Worm (Caenorhabditis elegans) whole organism, young adult: ENCODE results near the gene C27D9.1.

ENCODE experiments used
- D2030.7 ChIP-seq: fragments of 200-800 bp; sonication (Bioruptor generic); IDR thresholded peaks from 2 replicates; pipeline ENCODE4 v1.3.6; 2022; ENCODE audit warnings: missing genetic modification reagents, missing genetic modification characterization, missing compliant biosample characterization
- F33H1.4 ChIP-seq: fragments of 200-800 bp; sonication (Bioruptor generic); IDR thresholded peaks from 2 replicates; pipeline ENCODE4 v1.3.6; 2022; ENCODE audit warnings: missing genetic modification reagents, missing genetic modification characterization, missing compliant biosample characterization
- F39B2.1 ChIP-seq: fragments of 200-800 bp; sonication (Bioruptor generic); IDR thresholded peaks from 2 replicates; pipeline ENCODE4 v1.3.6; 2022; ENCODE audit warnings: missing genetic modification reagents, missing genetic modification characterization, missing compliant biosample characterization
- F57A8.1 ChIP-seq: fragments of 200-800 bp; sonication (Bioruptor generic); optimal IDR thresholded peaks from 2 replicates; lab custom pipeline; 2018; ENCODE audit warnings: mild to moderate bottlenecking, missing genetic modification characterization, moderate library complexity, missing compliant biosample characterization
- Y53G8AR.9 ChIP-seq: fragments of 200-800 bp; sonication (Bioruptor generic); conservative IDR thresholded peaks from 2 replicates; pipeline ENCODE4 v1.3.6; 2022; ENCODE audit warnings: missing genetic modification reagents, missing genetic modification characterization, missing compliant biosample characterization
- Y56A3A.18 ChIP-seq: fragments of 200-800 bp; sonication (Bioruptor generic); IDR thresholded peaks from 2 replicates; pipeline ENCODE4 v1.3.6; 2022; ENCODE audit warnings: missing genetic modification reagents, missing genetic modification characterization, missing compliant biosample characterization
- akir-1 ChIP-seq: fragments of 200-800 bp; sonication (Bioruptor generic); optimal IDR thresholded peaks from 2 replicates; lab custom pipeline; 2018; ENCODE audit warnings: mild to moderate bottlenecking, missing genetic modification characterization, moderate library complexity, missing compliant biosample characterization
- ama-1 ChIP-seq, 3 experiments: fragments of 150-350 bp in 1 of 3; sonication (generic microtip) in 2 of 3; optimal IDR thresholded peaks; 2 replicates each; lab custom pipeline; 2014 to 2018; ENCODE audit warnings: missing biosample characterization in 2 of 3, missing genetic modification characterization in 2 of 3, missing genetic modification reagents in 2 of 3
- attf-6 ChIP-seq: fragments of 200-800 bp; sonication (Bioruptor generic); IDR thresholded peaks from 2 replicates; pipeline ENCODE4 v1.3.6; 2022; ENCODE audit warnings: missing genetic modification reagents, missing genetic modification characterization, missing compliant biosample characterization
- cebp-1 ChIP-seq, 2 experiments: fragments of 200-800 bp in 1 of 2; sonication (Bioruptor generic) in 1 of 2; sonication (generic microtip) in 1 of 2; IDR thresholded peaks in 1 of 2; optimal IDR thresholded peaks in 1 of 2; 2 replicates each; pipeline versions ENCODE4 v1.3.6 to Lab custom; 2017 to 2022; ENCODE audit warnings: missing compliant biosample characterization in 2 of 2, missing genetic modification characterization in 2 of 2, mild to moderate bottlenecking in 1 of 2, missing genetic modification reagents in 1 of 2, moderate library complexity in 1 of 2
- chd-7 ChIP-seq: sonication (generic microtip); optimal IDR thresholded peaks from 2 replicates; lab custom pipeline; 2016; ENCODE audit warnings: mild to moderate bottlenecking, missing genetic modification characterization, moderate library complexity, missing compliant biosample characterization
- dpff-1 ChIP-seq: sonication (generic microtip); optimal IDR thresholded peaks from 2 replicates; lab custom pipeline; 2017; ENCODE audit warnings: mild to moderate bottlenecking, missing genetic modification characterization, missing compliant biosample characterization
- dpl-1 ChIP-seq: fragments of 150-350 bp; optimal IDR thresholded peaks from 2 replicates; lab custom pipeline; 2014; ENCODE audit warnings: missing biosample characterization, missing genetic modification reagents, missing genetic modification characterization
- ets-4 ChIP-seq: fragments of 200-800 bp; sonication (Bioruptor generic); optimal IDR thresholded peaks from 2 replicates; lab custom pipeline; 2018; ENCODE audit warnings: mild to moderate bottlenecking, missing genetic modification characterization, missing compliant biosample characterization
- hlh-12 ChIP-seq: sonication (generic microtip); optimal IDR thresholded peaks from 2 replicates; lab custom pipeline; 2016; ENCODE audit warnings: missing genetic modification characterization, missing compliant biosample characterization
- hmg-1.2 ChIP-seq: fragments of 200-800 bp; sonication (Bioruptor generic); IDR thresholded peaks from 2 replicates; pipeline ENCODE4 v1.3.6; 2022; ENCODE audit warnings: missing genetic modification reagents, missing genetic modification characterization, missing compliant biosample characterization
- hmg-20 ChIP-seq: fragments of 200-800 bp; sonication (Bioruptor generic); IDR thresholded peaks from 2 replicates; pipeline ENCODE4 v1.3.6; 2022; ENCODE audit warnings: missing genetic modification reagents, missing genetic modification characterization, missing compliant biosample characterization
- let-526 ChIP-seq: fragments of 200-800 bp; sonication (Bioruptor generic); IDR thresholded peaks from 2 replicates; pipeline ENCODE4 v1.3.6; 2022; ENCODE audit warnings: missing genetic modification reagents, missing genetic modification characterization, missing compliant biosample characterization
- lin-26 ChIP-seq: fragments of 200-800 bp; sonication (Bioruptor generic); IDR thresholded peaks from 2 replicates; pipeline ENCODE4 v1.3.6; 2022; ENCODE audit warnings: missing genetic modification reagents, missing genetic modification characterization, missing compliant biosample characterization
- lin-40 ChIP-seq: sonication (generic microtip); optimal IDR thresholded peaks from 2 replicates; lab custom pipeline; 2016; ENCODE audit warnings: missing genetic modification characterization, mild to moderate bottlenecking, missing compliant biosample characterization, missing genotype, missing genetic modification reagents
- lin-54 ChIP-seq: fragments of 200-800 bp; sonication (Bioruptor generic); optimal IDR thresholded peaks from 2 replicates; lab custom pipeline; 2018; ENCODE audit warnings: mild to moderate bottlenecking, missing genetic modification characterization, missing compliant biosample characterization
- lsl-1 ChIP-seq: fragments of 200-800 bp; sonication (Bioruptor generic); optimal IDR thresholded peaks from 2 replicates; lab custom pipeline; 2018; ENCODE audit warnings: mild to moderate bottlenecking, missing genetic modification characterization, moderate library complexity, missing compliant biosample characterization
- madf-6 ChIP-seq: fragments of 200-800 bp; sonication (Bioruptor generic); IDR thresholded peaks from 2 replicates; pipeline ENCODE4 v1.3.6; 2022; ENCODE audit warnings: missing genetic modification reagents, missing genetic modification characterization, missing compliant biosample characterization
- madf-8 ChIP-seq: fragments of 200-800 bp; sonication (Bioruptor generic); conservative IDR thresholded peaks from 2 replicates; pipeline ENCODE4 v1.3.6; 2022; ENCODE audit warnings: missing genetic modification reagents, missing genetic modification characterization, missing compliant biosample characterization
- nfya-1 ChIP-seq: sonication (generic microtip); optimal IDR thresholded peaks from 2 replicates; lab custom pipeline; 2017; ENCODE audit warnings: antibody characterized with exemption, missing compliant biosample characterization, missing genetic modification characterization, borderline replicate concordance; ENCODE audit not compliant: insufficient read depth
- nhr-179 ChIP-seq: sonication (generic microtip); optimal IDR thresholded peaks from 2 replicates; lab custom pipeline; 2016; ENCODE audit warnings: mild to moderate bottlenecking, missing genetic modification characterization, missing compliant biosample characterization
- nhr-80 ChIP-seq: sonication (generic microtip); optimal IDR thresholded peaks from 2 replicates; lab custom pipeline; 2016; ENCODE audit warnings: missing genetic modification characterization, missing compliant biosample characterization
- pbrm-1 ChIP-seq: fragments of 200-800 bp; sonication (Bioruptor generic); IDR thresholded peaks from 2 replicates; pipeline ENCODE4 v1.3.6; 2022; ENCODE audit warnings: missing genetic modification reagents, missing genetic modification characterization, missing compliant biosample characterization
- rcor-1 ChIP-seq: fragments of 200-800 bp; sonication (Bioruptor generic); IDR thresholded peaks from 2 replicates; pipeline ENCODE4 v1.3.6; 2022; ENCODE audit warnings: missing genetic modification reagents, missing genetic modification characterization, missing compliant biosample characterization
- rpc-1 ChIP-seq, 2 experiments: fragments of 150-350 bp in 1 of 2; sonication (generic microtip) in 1 of 2; optimal IDR thresholded peaks; 2 replicates each; lab custom pipeline; 2014 to 2018; ENCODE audit warnings: missing biosample characterization in 1 of 2, missing genetic modification characterization in 1 of 2, missing genetic modification reagents in 1 of 2, missing genotype in 1 of 2
- tbp1 ChIP-seq: fragments of 200-800 bp; sonication (Bioruptor generic); optimal IDR thresholded peaks from 2 replicates; lab custom pipeline; 2018; ENCODE audit warnings: mild to moderate bottlenecking, missing genetic modification characterization, missing compliant biosample characterization
- tbx-9 ChIP-seq: sonication (generic microtip); optimal IDR thresholded peaks from 2 replicates; lab custom pipeline; 2016; ENCODE audit warnings: borderline replicate concordance, missing genetic modification characterization, inconsistent platforms, missing compliant biosample characterization
- unc-130 ChIP-seq: sonication (generic microtip); optimal IDR thresholded peaks from 2 replicates; lab custom pipeline; 2016; ENCODE audit warnings: missing genetic modification reagents, missing genetic modification characterization, missing compliant biosample characterization
- zfh-2 ChIP-seq: fragments of 200-800 bp; sonication (Bioruptor generic); conservative IDR thresholded peaks from 2 replicates; pipeline ENCODE4 v1.3.6; 2022; ENCODE audit warnings: missing genetic modification reagents, missing genetic modification characterization, missing compliant biosample characterization
- ztf-22 ChIP-seq: fragments of 200-800 bp; sonication (Bioruptor generic); optimal IDR thresholded peaks from 2 replicates; lab custom pipeline; 2018; ENCODE audit warnings: mild to moderate bottlenecking, missing genetic modification characterization, moderate library complexity, missing compliant biosample characterization
- ztf-26 ChIP-seq: sonication (generic microtip); optimal IDR thresholded peaks from 2 replicates; lab custom pipeline; 2017; ENCODE audit warnings: missing genetic modification characterization, missing compliant biosample characterization
- ztf-28 ChIP-seq: fragments of 200-800 bp; sonication (Bioruptor generic); IDR thresholded peaks from 2 replicates; pipeline ENCODE4 v1.3.6; 2022; ENCODE audit warnings: missing genetic modification reagents, missing genetic modification characterization, missing compliant biosample characterization
- ztf-3 ChIP-seq: fragments of 200-800 bp; sonication (Bioruptor generic); optimal IDR thresholded peaks from 2 replicates; lab custom pipeline; 2018; ENCODE audit warnings: mild to moderate bottlenecking, missing genetic modification characterization, missing compliant biosample characterization

The C27D9.1 gene

ce11 chrII:4741527-4742187, 11.6 kb upstream of the C27D9.1 start, which contains the start of gene acs-11:
TSS of gene acs-11 (plus strand) at chrII:4742137.
- TF ChIP-seq rpc-1 (optimal IDR thresholded peaks at IDR 0.05; lab: Kevin White, UChicago) (no peak), rpc-1 (tag; optimal IDR thresholded peaks at IDR 0.05; lab: Kevin White, UChicago) (no peak), F33H1.4 (GFP tag; lab: Robert Waterston, UW) (no peak), lin-26 (no peak), attf-6 (GFP tag; lab: Robert Waterston, UW) (no peak), cebp-1 (GFP tag; IDR thresholded peaks at IDR 0.05; lab: Robert Waterston, UW) (no peak), cebp-1 (tag; optimal IDR thresholded peaks at IDR 0.05; lab: Kevin White, UChicago) (peak; percentile 0), tbx-9 (no peak), let-526 (no peak), ama-1 (optimal IDR thresholded peaks at IDR 0.05; lab: Kevin White, UChicago) (peak; percentile 49), ama-1 (GFP tag; optimal IDR thresholded peaks at IDR 0.05; lab: Kevin White, UChicago) (no peak), ets-4 (GFP tag; lab: Kevin White, UChicago) (no peak), Y56A3A.18 (GFP tag; lab: Robert Waterston, UW) (0 out of 2 replicates have a peak, but pooled peaks have one; percentile 43), chd-7 (tag; lab: Kevin White, UChicago) (no peak), hmg-1.2 (GFP tag; lab: Robert Waterston, UW) (0 out of 2 replicates have a peak, but pooled peaks have one; percentile 7), F57A8.1 (no peak), madf-6 (GFP tag; lab: Robert Waterston, UW) (peak; percentile 20; the same call in 1 of the 2 replicates), nhr-80 (tag; lab: Kevin White, UChicago) (peak; percentile 45)

- peak; percentile 28 for TF ChIP-seq tbp1
- TF ChIP-seq nhr-179 (tag; lab: Kevin White, UChicago) = no peak
- no peak for TF ChIP-seq D2030.7 (GFP tag; lab: Robert Waterston, UW)
- TF ChIP-seq cebp-1 (GFP tag; IDR thresholded peaks at IDR 0.05; lab: Robert Waterston, UW) = no peak
- peak; percentile 31 for TF ChIP-seq cebp-1 (tag; optimal IDR thresholded peaks at IDR 0.05; lab: Kevin White, UChicago)
- no peak for TF ChIP-seq madf-8 (GFP tag; lab: Robert Waterston, UW)
- 0 out of 2 replicates have a peak, but pooled peaks have one; percentile 45 for TF ChIP-seq Y53G8AR.9
- peak; percentile 13 for TF ChIP-seq lin-54
- no peak for TF ChIP-seq unc-130
- peak; percentile 76 for TF ChIP-seq ztf-26
- no peak for TF ChIP-seq hmg-20 (GFP tag; lab: Robert Waterston, UW)
- no peak for TF ChIP-seq pbrm-1
- peak; percentile 43 for TF ChIP-seq lin-40 (tag; lab: Kevin White, UChicago)
- TF ChIP-seq F57A8.1 = no peak
- TF ChIP-seq rcor-1 (GFP tag; lab: Robert Waterston, UW) = no peak
These were observed 7.9 kb upstream of the C27D9.1 start for ce11 chrII:4745281-4745680.

ce11 chrII:4747063-4747462, 6.2 kb upstream of the C27D9.1 start:
- TF ChIP-seq ztf-28 (GFP tag; lab: Robert Waterston, UW) (no peak), hlh-12 (tag; lab: Kevin White, UChicago) (no peak), ztf-22 (no peak), lin-40 (tag; lab: Kevin White, UChicago) (no peak), madf-8 (GFP tag; lab: Robert Waterston, UW) (no peak), lsl-1 (GFP tag; lab: Kevin White, UChicago) (no peak), akir-1 (GFP tag; lab: Kevin White, UChicago) (no peak), ztf-3 (no peak), dpl-1 (GFP tag; lab: Kevin White, UChicago) (no peak), F39B2.1 (GFP tag; lab: Robert Waterston, UW) (no peak), zfh-2 (no peak), dpff-1 (tag; lab: Kevin White, UChicago) (no peak), nfya-1 (tag; lab: Kevin White, UChicago) (no peak)
- TF ChIP-seq, all 124 proteins: peak for 0
